Fruit fly (Drosophila melanogaster) whole organism, embryonic: ENCODE data around the gene CG2685.

Source experiments
- Adf1 ChIP-seq: fragments of 200-800 bp; sonication (Bioruptor generic); IDR thresholded peaks from 2 replicates; pipeline ENCODE4 v1.3.6; 2022; ENCODE audit warnings: missing biosample characterization, missing genetic modification characterization
- Asciz ChIP-seq: fragments of 200-800 bp; sonication (Bioruptor generic); optimal IDR thresholded peaks from 2 replicates; lab custom pipeline; 2017; ENCODE audit warnings: missing biosample characterization, mild to moderate bottlenecking, missing genetic modification characterization, missing genetic modification reagents
- Blimp-1 ChIP-seq: fragments of 200-800 bp; sonication (Bioruptor generic); optimal IDR thresholded peaks from 3 replicates; lab custom pipeline; 2018; ENCODE audit warnings: missing biosample characterization, missing genetic modification characterization, mild to moderate bottlenecking, moderate library complexity, missing genetic modification reagents
- CG11398 ChIP-seq: fragments of 200-800 bp; sonication (Bioruptor generic); optimal IDR thresholded peaks from 2 replicates; lab custom pipeline; 2016; ENCODE audit warnings: missing biosample characterization, missing genetic modification characterization
- CG14667 ChIP-seq: fragments of 200-800 bp; sonication (Bioruptor generic); IDR thresholded peaks from 2 replicates; pipeline ENCODE4 v1.3.6; 2022; ENCODE audit warnings: missing biosample characterization, missing genetic modification characterization
- CG1602 ChIP-seq: fragments of 200-800 bp; sonication (Bioruptor generic); optimal IDR thresholded peaks from 3 replicates; lab custom pipeline; 2016; ENCODE audit warnings: missing biosample characterization, missing genetic modification characterization
- CG17912 ChIP-seq: fragments of 200-800 bp; sonication (Bioruptor generic); optimal IDR thresholded peaks from 2 replicates; lab custom pipeline; 2018; ENCODE audit warnings: missing biosample characterization, mild to moderate bottlenecking, missing genetic modification characterization
- CG18262 ChIP-seq: fragments of 200-800 bp; optimal IDR thresholded peaks from 3 replicates; lab custom pipeline; 2019; ENCODE audit warnings: missing biosample characterization, mild to moderate bottlenecking, missing genetic modification characterization, moderate library complexity
- CG2116 ChIP-seq: fragments of 200-800 bp; sonication (Bioruptor generic); optimal IDR thresholded peaks from 3 replicates; lab custom pipeline; 2018; ENCODE audit warnings: missing biosample characterization, mild to moderate bottlenecking, missing genetic modification characterization
- CG2712 ChIP-seq: fragments of 200-800 bp; optimal IDR thresholded peaks from 3 replicates; lab custom pipeline; 2019; ENCODE audit warnings: missing biosample characterization, mild to moderate bottlenecking, missing genetic modification characterization, moderate library complexity
- CG32532 ChIP-seq: fragments of 200-800 bp; sonication (Bioruptor generic); IDR thresholded peaks from 2 replicates; pipeline ENCODE4 v1.3.6; 2022; ENCODE audit warnings: missing biosample characterization, missing genetic modification characterization
- CG33557 ChIP-seq: fragments of 200-800 bp; sonication (Bioruptor generic); optimal IDR thresholded peaks from 2 replicates; lab custom pipeline; 2019; ENCODE audit warnings: missing biosample characterization, mild to moderate bottlenecking, missing genetic modification characterization, moderate library complexity
- CG43689 ChIP-seq: fragments of 200-800 bp; sonication (Bioruptor generic); IDR thresholded peaks from 2 replicates; pipeline ENCODE4 v1.3.6; 2022; ENCODE audit warnings: missing biosample characterization, missing genetic modification characterization
- CG4617 ChIP-seq: fragments of 200-800 bp; sonication (Bioruptor generic); optimal IDR thresholded peaks from 3 replicates; lab custom pipeline; 2016; ENCODE audit warnings: missing biosample characterization, missing genetic modification characterization, borderline replicate concordance
- CG4820 ChIP-seq: fragments of 200-800 bp; sonication (Bioruptor generic); optimal IDR thresholded peaks from 3 replicates; lab custom pipeline; 2016; ENCODE audit warnings: missing biosample characterization, missing genetic modification characterization
- CG6175 ChIP-seq: fragments of 200-800 bp; sonication (Bioruptor generic); IDR thresholded peaks from 3 replicates; pipeline ENCODE4 v1.3.6; 2022; ENCODE audit warnings: missing biosample characterization, missing genetic modification characterization
- CG6689 ChIP-seq: fragments of 200-800 bp; sonication (Bioruptor generic); IDR thresholded peaks from 2 replicates; pipeline ENCODE4 v1.3.6; 2022; ENCODE audit warnings: missing biosample characterization, missing genetic modification characterization
- CG7372 ChIP-seq: fragments of 200-800 bp; sonication (Bioruptor generic); IDR thresholded peaks from 2 replicates; pipeline ENCODE4 v1.3.6; 2022; ENCODE audit warnings: missing biosample characterization, missing genetic modification characterization
- CG7556 ChIP-seq: fragments of 200-800 bp; sonication (Bioruptor generic); optimal IDR thresholded peaks from 2 replicates; lab custom pipeline; 2017; ENCODE audit warnings: missing biosample characterization, mild to moderate bottlenecking, missing genetic modification characterization
- CG8290 ChIP-seq, 3 experiments: fragments of 200-800 bp; sonication (Bioruptor generic); optimal IDR thresholded peaks; 2 replicates each; lab custom pipeline; 2016 to 2019; ENCODE audit warnings: missing biosample characterization in 3 of 3, missing genetic modification characterization in 3 of 3, mild to moderate bottlenecking in 2 of 3, moderate library complexity in 1 of 3
- CG9437 ChIP-seq: fragments of 200-800 bp; sonication (Bioruptor generic); optimal IDR thresholded peaks from 2 replicates; lab custom pipeline; 2018; ENCODE audit warnings: missing biosample characterization, mild to moderate bottlenecking, missing genetic modification characterization
- CG9817 ChIP-seq: fragments of 200-800 bp; sonication (Bioruptor generic); optimal IDR thresholded peaks from 2 replicates; lab custom pipeline; 2018; ENCODE audit warnings: missing biosample characterization, mild to moderate bottlenecking, missing genetic modification characterization, moderate library complexity
- Doc2 ChIP-seq: fragments of 200-800 bp; sonication (Bioruptor generic); IDR thresholded peaks from 2 replicates; pipeline ENCODE4 v1.3.6; 2022; ENCODE audit warnings: missing biosample characterization, missing genetic modification characterization
- Fer1 ChIP-seq: fragments of 200-800 bp; sonication (Bioruptor generic); optimal IDR thresholded peaks from 2 replicates; lab custom pipeline; 2017; ENCODE audit warnings: missing biosample characterization, mild to moderate bottlenecking, missing genetic modification characterization
- Gug ChIP-seq: fragments of 200-800 bp; sonication (Bioruptor generic); IDR thresholded peaks from 4 replicates; pipeline ENCODE4 v1.3.6; 2022; ENCODE audit warnings: missing biosample characterization, missing genetic modification characterization
- HHEX ChIP-seq: fragments of 200-800 bp; sonication (Bioruptor generic); optimal IDR thresholded peaks from 3 replicates; lab custom pipeline; 2017; ENCODE audit warnings: missing biosample characterization, mild to moderate bottlenecking, missing genetic modification characterization, missing genetic modification reagents
- HLH54F ChIP-seq: fragments of 200-800 bp; sonication (Bioruptor generic); optimal IDR thresholded peaks from 3 replicates; lab custom pipeline; 2016; ENCODE audit warnings: missing biosample characterization, missing genetic modification characterization
- Hr3 ChIP-seq: fragments of 200-800 bp; sonication (Bioruptor generic); optimal IDR thresholded peaks from 3 replicates; lab custom pipeline; 2016; ENCODE audit warnings: missing biosample characterization, missing genetic modification characterization
- Meics ChIP-seq: fragments of 200-800 bp; sonication (Bioruptor generic); optimal IDR thresholded peaks from 2 replicates; lab custom pipeline; 2017; ENCODE audit warnings: missing biosample characterization, mild to moderate bottlenecking, missing genetic modification characterization
- NFAT ChIP-seq: fragments of 200-800 bp; sonication (Bioruptor generic); IDR thresholded peaks from 2 replicates; pipeline ENCODE4 v1.3.6; 2022; ENCODE audit warnings: missing biosample characterization, missing genetic modification characterization
- Oaz ChIP-seq: fragments of 200-800 bp; sonication (Bioruptor generic); IDR thresholded peaks from 2 replicates; pipeline ENCODE4 v1.3.6; 2022; ENCODE audit warnings: missing biosample characterization, missing genetic modification characterization
- Ptx1 ChIP-seq: fragments of 200-800 bp; sonication (Bioruptor generic); IDR thresholded peaks from 2 replicates; pipeline ENCODE4 v1.3.6; 2022; ENCODE audit warnings: missing biosample characterization, missing genetic modification characterization
- Sry-β ChIP-seq: fragments of 200-800 bp; sonication (Bioruptor generic); optimal IDR thresholded peaks from 2 replicates; lab custom pipeline; 2018; ENCODE audit warnings: missing biosample characterization, mild to moderate bottlenecking, missing genetic modification characterization, moderate library complexity
- Taf1 ChIP-seq: fragments of 200-800 bp; sonication (Bioruptor generic); IDR thresholded peaks from 2 replicates; pipeline ENCODE4 v1.3.6; 2022; ENCODE audit warnings: missing biosample characterization, missing genetic modification characterization
- Usf ChIP-seq: fragments of 200-800 bp; sonication (Bioruptor generic); optimal IDR thresholded peaks from 2 replicates; lab custom pipeline; 2017; ENCODE audit warnings: missing genotype, missing biosample characterization, missing genetic modification characterization
- bab2 ChIP-seq: fragments of 200-800 bp; sonication (Bioruptor generic); optimal IDR thresholded peaks from 2 replicates; lab custom pipeline; 2016; ENCODE audit warnings: missing biosample characterization, missing genetic modification characterization
- crp ChIP-seq, 2 experiments: fragments of 200-800 bp; sonication (Bioruptor generic); optimal IDR thresholded peaks; 2 replicates in 1 of 2; 3 replicates in 1 of 2; lab custom pipeline; 2017; ENCODE audit warnings: missing biosample characterization in 2 of 2, missing genetic modification characterization in 2 of 2, mild to moderate bottlenecking in 1 of 2, moderate library complexity in 1 of 2
- disco-r ChIP-seq: fragments of 200-800 bp; sonication (Bioruptor generic); optimal IDR thresholded peaks from 2 replicates; lab custom pipeline; 2016; ENCODE audit warnings: missing biosample characterization, missing genetic modification characterization
- dpn ChIP-seq, 2 experiments: fragments of 200-800 bp; sonication (Bioruptor generic); optimal IDR thresholded peaks; 3 replicates each; lab custom pipeline; 2016; ENCODE audit warnings: missing biosample characterization in 2 of 2, missing genetic modification characterization in 2 of 2
- esg ChIP-seq: fragments of 200-800 bp; sonication (Bioruptor generic); conservative IDR thresholded peaks from 2 replicates; pipeline ENCODE4 v1.3.6; 2022; ENCODE audit warnings: missing biosample characterization, missing genetic modification characterization
- lab ChIP-seq: fragments of 200-800 bp; sonication (Bioruptor generic); optimal IDR thresholded peaks from 3 replicates; lab custom pipeline; 2017; ENCODE audit warnings: missing biosample characterization, missing genetic modification characterization, mild to moderate bottlenecking, moderate library complexity, missing genetic modification reagents
- lilli ChIP-seq: fragments of 200-800 bp; sonication (Bioruptor generic); optimal IDR thresholded peaks from 3 replicates; lab custom pipeline; 2016; ENCODE audit warnings: missing biosample characterization, missing genetic modification characterization
- prd ChIP-seq, 3 experiments: fragments of >200 bp in 2 of 3; fragments of 200-800 bp in 1 of 3; sonication (Bioruptor generic) in 1 of 3; optimal IDR thresholded peaks in 2 of 3; IDR thresholded peaks in 1 of 3; 2 replicates in 2 of 3; 3 replicates in 1 of 3; pipeline versions ENCODE4 v1.3.6 to Lab custom; 2017 to 2022; ENCODE audit warnings: missing biosample characterization in 1 of 3, missing genetic modification characterization in 1 of 3
- pzg ChIP-seq: fragments of 200-800 bp; sonication (Bioruptor generic); optimal IDR thresholded peaks from 3 replicates; lab custom pipeline; 2018; ENCODE audit warnings: missing biosample characterization, mild to moderate bottlenecking, missing genetic modification characterization, moderate library complexity
- sens-2 ChIP-seq: fragments of 200-800 bp; sonication (Bioruptor generic); IDR thresholded peaks from 2 replicates; pipeline ENCODE4 v1.3.6; 2022; ENCODE audit warnings: missing biosample characterization, missing genetic modification characterization
- ssp ChIP-seq: fragments of 200-800 bp; sonication (Bioruptor generic); IDR thresholded peaks from 2 replicates; pipeline ENCODE4 v1.3.6; 2022; ENCODE audit warnings: missing biosample characterization, missing genetic modification characterization
- tll ChIP-seq, 2 experiments: fragments of 200-800 bp in 1 of 2; fragments of >200 bp in 1 of 2; sonication (Bioruptor generic) in 1 of 2; optimal IDR thresholded peaks; 2 replicates each; lab custom pipeline; 2017 to 2019; ENCODE audit warnings: missing biosample characterization in 2 of 2, missing genetic modification characterization in 2 of 2, mild to moderate bottlenecking in 1 of 2, moderate library complexity in 1 of 2
- vfl ChIP-seq: fragments of 200-800 bp; sonication (Bioruptor generic); optimal IDR thresholded peaks from 2 replicates; lab custom pipeline; 2016; ENCODE audit warnings: missing biosample characterization, missing genetic modification characterization
- zfh2 ChIP-seq: fragments of 200-800 bp; sonication (Bioruptor generic); optimal IDR thresholded peaks from 2 replicates; lab custom pipeline; 2016; ENCODE audit warnings: missing biosample characterization, missing genetic modification characterization

The CG2685 gene

dm6 chrX:2732127-2732526 lies 18.4 kb upstream of the CG2685 start, which contains the start of the genes ttm50 and CG2712 (continued):
- TF ChIP-seq Usf (GFP tag; lab: Kevin White, UChicago) (peak; percentile 47), CG6175 (GFP tag; lab: Robert Waterston, UW) (no peak), CG18262 (tag; lab: Kevin White, UChicago) (no peak), Hr3 (GFP tag; lab: Kevin White, UChicago) (peak; percentile 54), HLH54F (GFP tag; lab: Kevin White, UChicago) (peak; percentile 37), CG33557 (GFP tag; lab: Kevin White, UChicago) (peak; percentile 48), ssp (GFP tag; lab: Robert Waterston, UW) (peak; percentile 57; the same call in 1 of the 2 replicates), Meics (GFP tag; lab: Kevin White, UChicago) (peak; percentile 68), CG17912 (GFP tag; lab: Kevin White, UChicago) (no peak), crp (GFP tag; optimal IDR thresholded peaks at IDR 0.05; lab: Kevin White, UChicago) (peak; percentile 57 to 93), dpn (GFP tag; optimal IDR thresholded peaks at IDR 0.05; lab: Kevin White, UChicago) (peak; percentile 21 to 52), CG2712 (peak; percentile 93), Oaz (GFP tag; lab: Robert Waterston, UW) (peak; percentile 51; the same call in 1 of the 2 replicates), lilli (GFP tag; lab: Kevin White, UChicago) (peak; percentile 57), Ptx1 (peak; percentile 71), CG4617 (GFP tag; lab: Kevin White, UChicago) (peak; percentile 50), lab (GFP tag; lab: Kevin White, UChicago) (no peak), Asciz (no peak), HHEX (GFP tag; lab: Kevin White, UChicago) (peak; percentile 22), CG9817 (tag; lab: Kevin White, UChicago) (peak; percentile 66), CG4820 (GFP tag; lab: Kevin White, UChicago) (peak; percentile 5), CG9437 (GFP tag; lab: Kevin White, UChicago) (peak; percentile 19), CG14667 (peak; percentile 46), disco-r (no peak), vfl (GFP tag; lab: Kevin White, UChicago) (peak; percentile 6), Blimp-1 (GFP tag; lab: Kevin White, UChicago) (no peak), Gug (GFP tag; lab: Robert Waterston, UW) (peak; percentile 30; the same call in 1 of the 4 replicates), CG7372 (GFP tag; lab: Robert Waterston, UW) (peak; percentile 40; the same call in 1 of the 2 replicates), tll (GFP tag; optimal IDR thresholded peaks at IDR 0.05; lab: Kevin White, UChicago) (peak in 1 of 2 experiments; percentile 4), CG11398 (GFP tag; lab: Kevin White, UChicago) (no peak), CG7556 (GFP tag; lab: Kevin White, UChicago) (peak; percentile 48), Adf1 (0 out of 2 replicates have a peak, but pooled peaks have one; percentile 25), CG6689 (GFP tag; lab: Robert Waterston, UW) (peak; percentile 67), zfh2 (peak; percentile 33), Doc2 (GFP tag; lab: Robert Waterston, UW) (0 out of 2 replicates have a peak, but pooled peaks have one; percentile 27), sens-2 (GFP tag; lab: Robert Waterston, UW) (no peak), bab2 (GFP tag; lab: Kevin White, UChicago) (peak; percentile 0), CG1602 (GFP tag; lab: Kevin White, UChicago) (peak; percentile 27), CG8290 (GFP tag; optimal IDR thresholded peaks at IDR 0.05; lab: Kevin White, UChicago) (no peak), CG8290 (tag; optimal IDR thresholded peaks at IDR 0.05; lab: Kevin White, UChicago) (peak in 1 of 2 experiments; percentile 32), CG2116 (GFP tag; lab: Kevin White, UChicago) (peak; percentile 55), prd (optimal IDR thresholded peaks at IDR 0.05; lab: Kevin White, UChicago) (no peak), prd (GFP tag; IDR thresholded peaks at IDR 0.05; lab: Robert Waterston, UW) (peak; percentile 78), CG32532 (peak; percentile 54; the same call in 1 of the 2 replicates), NFAT (GFP tag; lab: Robert Waterston, UW) (peak; percentile 27; the same call in 1 of the 2 replicates), CG43689 (GFP tag; lab: Robert Waterston, UW) (no peak), Sry-β (peak; percentile 98), esg (GFP tag; lab: Robert Waterston, UW) (peak; percentile 25; the same call in 1 of the 2 replicates), Fer1 (peak; percentile 64), pzg (GFP tag; lab: Kevin White, UChicago) (peak; percentile 56), Taf1 (0 out of 2 replicates have a peak, but pooled peaks have one; percentile 11)
